Fruit fly (Drosophila melanogaster) whole organism, embryonic: ENCODE results near the gene CG14282.

Source experiments
- Adf1 ChIP-seq: fragments of 200-800 bp; sonication (Bioruptor generic); IDR thresholded peaks from 2 replicates; pipeline ENCODE4 v1.3.6; 2022; ENCODE audit warnings: missing biosample characterization, missing genetic modification characterization
- CG10565 ChIP-seq: fragments of 200-800 bp; sonication (Bioruptor generic); optimal IDR thresholded peaks from 3 replicates; lab custom pipeline; 2016; ENCODE audit warnings: missing biosample characterization, mild to moderate bottlenecking, missing genetic modification characterization
- CG11504 ChIP-seq: fragments of 200-800 bp; sonication (Bioruptor generic); optimal IDR thresholded peaks from 3 replicates; lab custom pipeline; 2019; ENCODE audit warnings: missing biosample characterization, mild to moderate bottlenecking, missing genetic modification characterization, moderate library complexity
- CG12391 ChIP-seq: fragments of 200-800 bp; sonication (Bioruptor generic); optimal IDR thresholded peaks from 3 replicates; lab custom pipeline; 2018; ENCODE audit warnings: missing biosample characterization, mild to moderate bottlenecking, missing genetic modification characterization, moderate library complexity
- CG13123 ChIP-seq: fragments of 200-800 bp; sonication (Bioruptor generic); optimal IDR thresholded peaks from 2 replicates; lab custom pipeline; 2016; ENCODE audit warnings: missing biosample characterization, missing genetic modification characterization
- CG14014 ChIP-seq: fragments of 200-800 bp; sonication (Bioruptor generic); IDR thresholded peaks from 2 replicates; pipeline ENCODE4 v1.3.6; 2022; ENCODE audit warnings: missing biosample characterization, missing genetic modification characterization
- CG14710 ChIP-seq: fragments of 200-800 bp; sonication (Bioruptor generic); optimal IDR thresholded peaks from 3 replicates; lab custom pipeline; 2019; ENCODE audit warnings: missing biosample characterization, mild to moderate bottlenecking, missing genetic modification characterization, moderate library complexity
- CG14860 ChIP-seq: fragments of 200-800 bp; sonication (Bioruptor generic); IDR thresholded peaks from 3 replicates; pipeline ENCODE4 v1.3.6; 2022; ENCODE audit warnings: missing biosample characterization, missing genetic modification characterization; ENCODE audit not compliant: partially characterized antibody
- CG15269 ChIP-seq: fragments of 200-800 bp; sonication (Bioruptor generic); optimal IDR thresholded peaks from 2 replicates; lab custom pipeline; 2018; ENCODE audit warnings: missing biosample characterization, mild to moderate bottlenecking, missing genetic modification characterization, moderate library complexity
- CG15514 ChIP-seq: fragments of 200-800 bp; sonication (Bioruptor generic); optimal IDR thresholded peaks from 3 replicates; lab custom pipeline; 2017; ENCODE audit warnings: missing biosample characterization, missing genetic modification characterization, mild to moderate bottlenecking, moderate library complexity, missing genetic modification reagents
- CG16815 ChIP-seq: fragments of 200-800 bp; sonication (Bioruptor generic); optimal IDR thresholded peaks from 3 replicates; lab custom pipeline; 2017; ENCODE audit warnings: missing biosample characterization, mild to moderate bottlenecking, missing genetic modification characterization
- CG18599 ChIP-seq: fragments of 200-800 bp; sonication (Bioruptor generic); optimal IDR thresholded peaks from 3 replicates; lab custom pipeline; 2017; ENCODE audit warnings: missing biosample characterization, missing genetic modification characterization, mild to moderate bottlenecking, moderate library complexity, missing genetic modification reagents
- CG2202 ChIP-seq: fragments of 200-800 bp; sonication (Bioruptor generic); optimal IDR thresholded peaks from 2 replicates; lab custom pipeline; 2018; ENCODE audit warnings: missing biosample characterization, mild to moderate bottlenecking, missing genetic modification characterization
- CG3163 ChIP-seq: fragments of 200-800 bp; sonication (Bioruptor generic); optimal IDR thresholded peaks from 3 replicates; lab custom pipeline; 2016; ENCODE audit warnings: missing biosample characterization, missing genetic modification characterization
- CG33557 ChIP-seq: fragments of 200-800 bp; sonication (Bioruptor generic); optimal IDR thresholded peaks from 2 replicates; lab custom pipeline; 2019; ENCODE audit warnings: missing biosample characterization, mild to moderate bottlenecking, missing genetic modification characterization, moderate library complexity
- CG7839 ChIP-seq: fragments of 200-800 bp; sonication (Bioruptor generic); optimal IDR thresholded peaks from 3 replicates; lab custom pipeline; 2018; ENCODE audit warnings: missing biosample characterization, mild to moderate bottlenecking, missing genetic modification characterization, moderate library complexity
- CG8290 ChIP-seq, 3 experiments: fragments of 200-800 bp; sonication (Bioruptor generic); optimal IDR thresholded peaks; 2 replicates each; lab custom pipeline; 2016 to 2019; ENCODE audit warnings: missing biosample characterization in 3 of 3, missing genetic modification characterization in 3 of 3, mild to moderate bottlenecking in 2 of 3, moderate library complexity in 1 of 3
- CoRest ChIP-seq: fragments of 200-800 bp; sonication (Bioruptor generic); optimal IDR thresholded peaks from 3 replicates; lab custom pipeline; 2018; ENCODE audit warnings: missing biosample characterization, mild to moderate bottlenecking, missing genetic modification characterization, moderate library complexity
- D19A ChIP-seq: fragments of 200-800 bp; optimal IDR thresholded peaks from 3 replicates; lab custom pipeline; 2019; ENCODE audit warnings: missing biosample characterization, mild to moderate bottlenecking, missing genetic modification characterization, moderate library complexity
- Dll ChIP-seq: fragments of 200-800 bp; sonication (Bioruptor generic); IDR thresholded peaks from 4 replicates; pipeline ENCODE4 v1.3.6; 2022; ENCODE audit warnings: missing biosample characterization, missing genetic modification characterization; ENCODE audit not compliant: partially characterized antibody
- HLH3B ChIP-seq: fragments of 200-800 bp; sonication (Bioruptor generic); IDR thresholded peaks from 2 replicates; pipeline ENCODE4 v1.3.6; 2022; ENCODE audit warnings: missing biosample characterization, missing genetic modification characterization
- Hr39 ChIP-seq: fragments of >200 bp; optimal IDR thresholded peaks from 2 replicates; lab custom pipeline; 2017
- Hr78 ChIP-seq, 2 experiments: fragments of 200-800 bp in 1 of 2; fragments of >200 bp in 1 of 2; sonication (Bioruptor generic) in 1 of 2; optimal IDR thresholded peaks; 2 replicates each; lab custom pipeline; 2017 to 2019; ENCODE audit warnings: missing biosample characterization in 2 of 2, missing genetic modification characterization in 2 of 2, mild to moderate bottlenecking in 1 of 2, moderate library complexity in 1 of 2
- Hsf ChIP-seq: fragments of 200-800 bp; sonication (Bioruptor generic); optimal IDR thresholded peaks from 3 replicates; lab custom pipeline; 2016; ENCODE audit warnings: missing biosample characterization, missing genetic modification characterization
- NC2α ChIP-seq: fragments of 200-800 bp; sonication (Bioruptor generic); optimal IDR thresholded peaks from 2 replicates; lab custom pipeline; 2016; ENCODE audit warnings: missing biosample characterization, missing genetic modification characterization
- Nf-YC ChIP-seq: fragments of 200-800 bp; optimal IDR thresholded peaks from 3 replicates; lab custom pipeline; 2019; ENCODE audit warnings: missing biosample characterization, mild to moderate bottlenecking, missing genetic modification characterization, moderate library complexity
- Ravus ChIP-seq: fragments of 200-800 bp; sonication (Bioruptor generic); IDR thresholded peaks from 2 replicates; pipeline ENCODE4 v1.3.6; 2022; ENCODE audit warnings: missing biosample characterization, missing genetic modification characterization
- Sox102F ChIP-seq: fragments of 200-800 bp; sonication (Bioruptor generic); optimal IDR thresholded peaks from 2 replicates; lab custom pipeline; 2018; ENCODE audit warnings: missing biosample characterization, mild to moderate bottlenecking, missing genetic modification characterization, moderate library complexity
- Usf ChIP-seq: fragments of 200-800 bp; sonication (Bioruptor generic); optimal IDR thresholded peaks from 2 replicates; lab custom pipeline; 2017; ENCODE audit warnings: missing genotype, missing biosample characterization, missing genetic modification characterization
- Xbp1 ChIP-seq: fragments of 200-800 bp; sonication (Bioruptor generic); optimal IDR thresholded peaks from 3 replicates; lab custom pipeline; 2016; ENCODE audit warnings: missing biosample characterization, mild to moderate bottlenecking, missing genetic modification characterization
- Xrp1 ChIP-seq: fragments of 200-800 bp; sonication (Bioruptor generic); IDR thresholded peaks from 2 replicates; pipeline ENCODE4 v1.3.6; 2022; ENCODE audit warnings: missing biosample characterization, missing genetic modification characterization
- ac ChIP-seq: fragments of 200-800 bp; sonication (Bioruptor generic); optimal IDR thresholded peaks from 3 replicates; lab custom pipeline; 2017; ENCODE audit warnings: missing biosample characterization, mild to moderate bottlenecking, missing genetic modification characterization
- ap ChIP-seq: fragments of 200-800 bp; sonication (Bioruptor generic); IDR thresholded peaks from 2 replicates; pipeline ENCODE4 v1.3.6; 2022; ENCODE audit warnings: missing biosample characterization, missing genetic modification characterization
- corto ChIP-seq: fragments of 200-800 bp; sonication (Bioruptor generic); optimal IDR thresholded peaks from 2 replicates; lab custom pipeline; 2016; ENCODE audit warnings: missing biosample characterization, mild to moderate bottlenecking, missing genetic modification characterization, moderate library complexity
- dan ChIP-seq: fragments of 200-800 bp; sonication (Bioruptor generic); IDR thresholded peaks from 2 replicates; pipeline ENCODE4 v1.3.6; 2022; ENCODE audit warnings: missing biosample characterization, missing genetic modification characterization
- danr ChIP-seq: fragments of 200-800 bp; sonication (Bioruptor generic); IDR thresholded peaks from 2 replicates; pipeline ENCODE4 v1.3.6; 2022; ENCODE audit warnings: missing biosample characterization, missing genetic modification characterization
- ewg ChIP-seq: fragments of 200-800 bp; sonication (Bioruptor generic); optimal IDR thresholded peaks from 3 replicates; lab custom pipeline; 2017; ENCODE audit warnings: mild to moderate bottlenecking, missing biosample characterization, missing genetic modification reagents, missing genetic modification characterization
- gcm2 ChIP-seq: fragments of 200-800 bp; sonication (Bioruptor generic); optimal IDR thresholded peaks from 2 replicates; lab custom pipeline; 2016; ENCODE audit warnings: missing biosample characterization, missing genetic modification characterization
- hbn ChIP-seq: fragments of 200-800 bp; sonication (Bioruptor generic); IDR thresholded peaks from 2 replicates; pipeline ENCODE4 v1.3.6; 2022; ENCODE audit warnings: missing biosample characterization, missing genetic modification characterization; ENCODE audit not compliant: partially characterized antibody
- her ChIP-seq: fragments of 200-800 bp; sonication (Bioruptor generic); optimal IDR thresholded peaks from 2 replicates; lab custom pipeline; 2016; ENCODE audit warnings: missing biosample characterization, missing genetic modification characterization
- ind ChIP-seq: fragments of 200-800 bp; sonication (Bioruptor generic); optimal IDR thresholded peaks from 3 replicates; lab custom pipeline; 2016; ENCODE audit warnings: missing biosample characterization, missing genetic modification characterization
- pum ChIP-seq: fragments of 200-800 bp; sonication (Bioruptor generic); optimal IDR thresholded peaks from 2 replicates; lab custom pipeline; 2016; ENCODE audit warnings: missing biosample characterization, missing genetic modification characterization
- slbo ChIP-seq: fragments of 200-800 bp; sonication (Bioruptor generic); IDR thresholded peaks from 2 replicates; pipeline ENCODE4 v1.3.6; 2022; ENCODE audit warnings: missing biosample characterization, missing genetic modification characterization
- slou ChIP-seq: fragments of 200-800 bp; sonication (Bioruptor generic); optimal IDR thresholded peaks from 3 replicates; lab custom pipeline; 2016; ENCODE audit warnings: missing biosample characterization, missing genetic modification characterization
- sob ChIP-seq: fragments of 200-800 bp; sonication (Bioruptor generic); IDR thresholded peaks from 2 replicates; pipeline ENCODE4 v1.3.6; 2022; ENCODE audit warnings: missing biosample characterization, missing genetic modification characterization
- stc ChIP-seq: fragments of 200-800 bp; sonication (Bioruptor generic); IDR thresholded peaks from 2 replicates; pipeline ENCODE4 v1.3.6; 2022; ENCODE audit warnings: missing biosample characterization, missing genetic modification characterization
- tio ChIP-seq: fragments of 200-800 bp; sonication (Bioruptor generic); optimal IDR thresholded peaks from 2 replicates; lab custom pipeline; 2017; ENCODE audit warnings: missing biosample characterization, missing genetic modification characterization, inconsistent platforms
- tna ChIP-seq: fragments of 200-800 bp; sonication (Bioruptor generic); IDR thresholded peaks from 2 replicates; pipeline ENCODE4 v1.3.6; 2022; ENCODE audit warnings: missing biosample characterization, missing genetic modification characterization; ENCODE audit not compliant: partially characterized antibody

The CG14282 gene

DNA sequence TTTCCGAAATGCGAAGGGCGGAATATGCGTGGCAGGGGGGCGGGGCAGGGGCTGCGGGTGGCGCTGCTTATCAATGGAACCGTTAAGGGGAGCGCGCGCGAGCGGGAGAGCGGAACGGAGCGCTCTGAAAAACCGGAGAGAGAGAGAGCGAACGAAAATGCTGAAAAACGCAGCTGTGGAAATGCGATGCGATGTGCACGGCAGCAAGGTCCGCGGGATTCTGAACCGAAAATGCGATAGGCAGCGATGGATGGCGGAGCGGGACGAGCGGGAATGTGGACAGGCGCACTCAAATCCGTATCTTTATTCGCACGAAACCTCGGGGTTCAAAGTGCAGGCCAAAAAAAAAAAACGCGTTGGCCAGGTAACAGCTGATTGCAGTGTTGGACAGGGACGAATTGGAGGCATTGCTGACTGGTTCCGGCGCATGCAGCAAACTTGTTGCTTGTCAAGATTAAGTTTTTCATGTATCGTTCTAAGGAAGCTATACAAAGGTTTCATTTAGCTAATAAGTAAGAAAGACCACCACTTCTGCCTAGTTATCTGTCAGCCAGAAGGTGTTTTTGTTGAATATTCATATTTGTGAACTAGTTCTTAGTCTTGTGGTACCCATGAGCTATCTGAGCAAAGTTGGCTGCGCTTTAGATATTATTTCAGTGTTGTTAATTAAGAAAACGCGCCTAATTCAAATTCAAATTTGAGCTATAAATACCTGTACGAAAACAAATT is 29.1 kb upstream of the CG14282 start, which contains the start of gene Ppcs (continued):
- TF ChIP-seq CG11504 (tag; lab: Kevin White, UChicago) (peak; percentile 60), Sox102F (GFP tag; lab: Kevin White, UChicago) (peak; percentile 12), her (GFP tag; lab: Kevin White, UChicago) (peak; percentile 58), CG15269 (tag; lab: Kevin White, UChicago) (peak; percentile 29), slbo (GFP tag; lab: Robert Waterston, UW) (peak; percentile 51; the same call in 1 of the 2 replicates), Adf1 (peak; percentile 55), CG14710 (peak; percentile 80), CG18599 (GFP tag; lab: Kevin White, UChicago) (peak; percentile 68), gcm2 (GFP tag; lab: Kevin White, UChicago) (peak; percentile 62), CG14860 (GFP tag; lab: Robert Waterston, UW) (no peak), tna (GFP tag; lab: Robert Waterston, UW) (no peak), Xrp1 (peak; percentile 52; the same call in 1 of the 2 replicates), Ravus (GFP tag; lab: Robert Waterston, UW) (no peak), D19A (tag; lab: Kevin White, UChicago) (no peak), CG2202 (tag; lab: Kevin White, UChicago) (peak; percentile 14), ind (GFP tag; lab: Kevin White, UChicago) (peak; percentile 66), CG14014 (GFP tag; lab: Robert Waterston, UW) (no peak; the same call in 1 of the 2 replicates), Xbp1 (GFP tag; lab: Kevin White, UChicago) (peak; percentile 46), ac (GFP tag; lab: Kevin White, UChicago) (no peak), hbn (GFP tag; lab: Robert Waterston, UW) (peak; percentile 49; the same call in 1 of the 2 replicates), corto (GFP tag; lab: Kevin White, UChicago) (no peak), CG10565 (no peak), danr (GFP tag; lab: Robert Waterston, UW) (no peak), ap (no peak), CG12391 (tag; lab: Kevin White, UChicago) (peak; percentile 54), CoRest (tag; lab: Kevin White, UChicago) (peak; percentile 65), CG16815 (GFP tag; lab: Kevin White, UChicago) (peak; percentile 34), Hsf (GFP tag; lab: Kevin White, UChicago) (peak; percentile 74), ewg (GFP tag; lab: Kevin White, UChicago) (peak; percentile 84), Dll (peak; percentile 61; the same call in 2 of the 4 replicates), CG33557 (GFP tag; lab: Kevin White, UChicago) (peak; percentile 59), HLH3B (GFP tag; lab: Robert Waterston, UW) (no peak; the same call in 1 of the 2 replicates), CG13123 (GFP tag; lab: Kevin White, UChicago) (peak; percentile 100), sob (GFP tag; lab: Robert Waterston, UW) (peak; percentile 80), dan (GFP tag; lab: Robert Waterston, UW) (no peak), Usf (no peak), tio (GFP tag; lab: Kevin White, UChicago) (peak; percentile 25), pum (GFP tag; lab: Kevin White, UChicago) (peak; percentile 70), Nf-YC (tag; lab: Kevin White, UChicago) (peak; percentile 48), Hr39 (lab: Kevin White, UChicago) (no peak), CG7839 (tag; lab: Kevin White, UChicago) (peak; percentile 53), NC2α (GFP tag; lab: Kevin White, UChicago) (peak; percentile 25), Hr78 (GFP tag; optimal IDR thresholded peaks at IDR 0.05; lab: Kevin White, UChicago) (peak in 1 of 2 experiments; percentile 100), CG3163 (GFP tag; lab: Kevin White, UChicago) (peak; percentile 57), slou (GFP tag; lab: Kevin White, UChicago) (peak; percentile 65), stc (GFP tag; lab: Robert Waterston, UW) (no peak), CG15514 (GFP tag; lab: Kevin White, UChicago) (peak; percentile 100), CG8290 (GFP tag; optimal IDR thresholded peaks at IDR 0.05; lab: Kevin White, UChicago) (peak; percentile 32), CG8290 (tag; optimal IDR thresholded peaks at IDR 0.05; lab: Kevin White, UChicago) (peak; percentile 28 to 43)
